Fruit fly (Drosophila melanogaster) whole organism, embryonic: ENCODE results near the gene CG7164.

Experiments
- CG17328 ChIP-seq: fragments of 200-800 bp; sonication (Bioruptor generic); IDR thresholded peaks from 2 replicates; pipeline ENCODE4 v1.3.6; 2022; ENCODE audit warnings: missing biosample characterization, missing genetic modification characterization
- CG17385 ChIP-seq: fragments of 200-800 bp; sonication (Bioruptor generic); optimal IDR thresholded peaks from 3 replicates; lab custom pipeline; 2018; ENCODE audit warnings: missing biosample characterization, mild to moderate bottlenecking, missing genetic modification characterization
- CG31224 ChIP-seq: fragments of 200-800 bp; sonication (Bioruptor generic); IDR thresholded peaks from 2 replicates; pipeline ENCODE4 v1.3.6; 2022; ENCODE audit warnings: missing biosample characterization, missing genetic modification characterization
- CG6813 ChIP-seq: fragments of 200-800 bp; sonication (Bioruptor generic); optimal IDR thresholded peaks from 2 replicates; lab custom pipeline; 2017; ENCODE audit warnings: missing biosample characterization, missing genetic modification characterization, mild to moderate bottlenecking, moderate library complexity, missing genetic modification reagents
- Elba2 ChIP-seq: fragments of 200-800 bp; sonication (Bioruptor generic); optimal IDR thresholded peaks from 3 replicates; lab custom pipeline; 2016; ENCODE audit warnings: missing biosample characterization, missing genetic modification characterization
- Hsf ChIP-seq: fragments of 200-800 bp; sonication (Bioruptor generic); optimal IDR thresholded peaks from 3 replicates; lab custom pipeline; 2016; ENCODE audit warnings: missing biosample characterization, missing genetic modification characterization
- lov ChIP-seq, 2 experiments: fragments of 200-800 bp in 1 of 2; fragments of >200 bp in 1 of 2; sonication (Bioruptor generic) in 1 of 2; IDR thresholded peaks in 1 of 2; optimal IDR thresholded peaks in 1 of 2; 2 replicates in 1 of 2; 3 replicates in 1 of 2; pipeline versions ENCODE4 v1.3.6 to Lab custom; 2017 to 2022; ENCODE audit warnings: missing biosample characterization in 1 of 2, missing genetic modification characterization in 1 of 2
- luna ChIP-seq: fragments of 200-800 bp; sonication (Bioruptor generic); optimal IDR thresholded peaks from 2 replicates; lab custom pipeline; 2016; ENCODE audit warnings: missing biosample characterization, missing genetic modification characterization
- pum ChIP-seq: fragments of 200-800 bp; sonication (Bioruptor generic); optimal IDR thresholded peaks from 2 replicates; lab custom pipeline; 2016; ENCODE audit warnings: missing biosample characterization, missing genetic modification characterization

DNA sequence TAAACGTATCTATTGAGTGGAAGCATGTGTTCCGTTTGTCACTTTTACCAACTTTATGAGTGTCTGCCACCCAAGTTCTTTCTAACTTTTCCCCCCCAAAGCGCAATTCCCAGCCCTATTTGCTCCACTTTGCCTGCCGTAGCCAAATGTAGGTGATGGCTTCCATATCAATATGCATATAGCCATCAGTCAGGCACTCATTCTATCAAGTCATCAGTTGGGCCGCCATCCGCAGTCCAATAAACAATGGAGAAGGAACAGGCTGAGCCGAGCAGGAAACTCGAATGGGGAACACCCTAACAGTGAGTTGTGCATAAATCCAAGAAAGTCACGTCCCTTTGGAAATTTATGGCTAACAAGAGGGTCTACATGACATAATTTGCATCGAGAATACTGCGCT, 26.3 kb downstream of the CG7164 start:
- TF ChIP-seq Elba2 (no peak), CG6813 (no peak), pum (no peak), CG17385 (GFP tag; lab: Kevin White, UChicago) (no peak), Hsf (GFP tag; lab: Kevin White, UChicago) (no peak), CG31224 (GFP tag; lab: Robert Waterston, UW) (no peak), lov (optimal IDR thresholded peaks at IDR 0.05; lab: Kevin White, UChicago) (no peak), lov (GFP tag; IDR thresholded peaks at IDR 0.05; lab: Robert Waterston, UW) (no peak), luna (no peak), CG17328 (GFP tag; lab: Robert Waterston, UW) (no peak)
